Worm (Caenorhabditis elegans) whole organism, L1 larva: ENCODE measurements around the gene F38A1.15.

ENCODE experiments used
- F16B12.6 ChIP-seq: fragments of 150-350 bp; optimal IDR thresholded peaks from 2 replicates; lab custom pipeline; 2014; ENCODE audit warnings: missing biosample characterization, missing genetic modification characterization
- alr-1 ChIP-seq: fragments of 200-800 bp; sonication (Bioruptor generic); optimal IDR thresholded peaks from 2 replicates; lab custom pipeline; 2018; ENCODE audit warnings: borderline replicate concordance, mild to moderate bottlenecking, missing genetic modification characterization, missing compliant biosample characterization
- ama-1 ChIP-seq: fragments of 150-350 bp; optimal IDR thresholded peaks from 2 replicates; lab custom pipeline; 2014
- ceh-63 ChIP-seq: fragments of 200-800 bp; sonication (Bioruptor generic); optimal IDR thresholded peaks from 2 replicates; lab custom pipeline; 2018; ENCODE audit warnings: mild to moderate bottlenecking, missing genetic modification characterization, missing compliant biosample characterization
- ceh-8 ChIP-seq: fragments of 200-800 bp; sonication (Bioruptor generic); optimal IDR thresholded peaks from 2 replicates; lab custom pipeline; 2018; ENCODE audit warnings: mild to moderate bottlenecking, missing genetic modification characterization, moderate library complexity, missing compliant biosample characterization
- ceh-88 ChIP-seq: fragments of 200-800 bp; sonication (Bioruptor generic); IDR thresholded peaks from 2 replicates; pipeline ENCODE4 v1.3.6; 2022; ENCODE audit warnings: missing genetic modification characterization, missing compliant biosample characterization
- dsc-1 ChIP-seq: sonication (generic microtip); optimal IDR thresholded peaks from 2 replicates; lab custom pipeline; 2016; ENCODE audit warnings: mild to moderate bottlenecking, missing genetic modification characterization, missing compliant biosample characterization
- efl-1 ChIP-seq, 4 experiments: fragments of 150-350 bp; optimal IDR thresholded peaks in 3 of 4; peaks in 1 of 4; 1 replicate in 1 of 4; 2 replicates in 3 of 4; lab custom pipeline; 2014; ENCODE audit warnings: missing biosample characterization in 2 of 4, missing genetic modification characterization in 2 of 4, missing genetic modification reagents in 2 of 4
- egl-13 ChIP-seq: sonication (generic microtip); optimal IDR thresholded peaks from 2 replicates; lab custom pipeline; 2016; ENCODE audit warnings: missing genotype, missing genetic modification reagents, missing genetic modification characterization, missing compliant biosample characterization
- egl-27 ChIP-seq, 2 experiments: fragments of 150-350 bp in 1 of 2; sonication (generic microtip); optimal IDR thresholded peaks; 3 replicates each; lab custom pipeline; 2017 to 2018; ENCODE audit warnings: missing biosample characterization in 2 of 2, missing genetic modification characterization in 2 of 2, missing genetic modification reagents in 2 of 2
- elt-3 ChIP-seq, 6 experiments: fragments of 150-350 bp in 1 of 6; sonication (generic microtip); optimal IDR thresholded peaks; 2 replicates each; lab custom pipeline; 2017 to 2018; ENCODE audit warnings: missing biosample characterization in 6 of 6, missing genetic modification characterization in 6 of 6, inconsistent platforms in 1 of 6
- fkh-10 ChIP-seq: sonication (generic microtip); optimal IDR thresholded peaks from 2 replicates; lab custom pipeline; 2017; ENCODE audit warnings: missing biosample characterization, missing genetic modification reagents, missing genetic modification characterization
- fkh-4 ChIP-seq: sonication (generic microtip); optimal IDR thresholded peaks from 2 replicates; lab custom pipeline; 2016; ENCODE audit warnings: missing compliant biosample characterization, missing genetic modification characterization, borderline replicate concordance
- fkh-8 ChIP-seq: sonication (generic microtip); optimal IDR thresholded peaks from 2 replicates; lab custom pipeline; 2016; ENCODE audit warnings: mild to moderate bottlenecking, missing genetic modification characterization, missing compliant biosample characterization
- fos-1 ChIP-seq: fragments of 150-350 bp; optimal IDR thresholded peaks from 2 replicates; lab custom pipeline; 2014; ENCODE audit warnings: missing biosample characterization, missing genetic modification characterization
- hlh-4 ChIP-seq: sonication (generic microtip); optimal IDR thresholded peaks from 2 replicates; lab custom pipeline; 2016; ENCODE audit warnings: mild to moderate bottlenecking, missing genetic modification characterization, missing compliant biosample characterization
- jun-1 ChIP-seq: fragments of 150-350 bp; optimal IDR thresholded peaks from 2 replicates; lab custom pipeline; 2014; ENCODE audit warnings: missing biosample characterization, missing genetic modification reagents, missing genetic modification characterization
- lin-14 ChIP-seq: fragments of 200-800 bp; sonication (Bioruptor generic); optimal IDR thresholded peaks from 2 replicates; lab custom pipeline; 2018; ENCODE audit warnings: mild to moderate bottlenecking, missing genetic modification characterization, moderate library complexity, missing compliant biosample characterization
- lin-15B ChIP-seq: fragments of 150-350 bp; sonication (generic microtip); optimal IDR thresholded peaks from 3 replicates; lab custom pipeline; 2014; ENCODE audit warnings: missing biosample characterization, missing genetic modification characterization
- mdl-1 ChIP-seq, 2 experiments: fragments of 150-350 bp; optimal IDR thresholded peaks; 2 replicates each; lab custom pipeline; 2014 to 2017; ENCODE audit warnings: missing biosample characterization in 2 of 2, missing genetic modification characterization in 2 of 2, inconsistent platforms in 1 of 2
- nhr-12 ChIP-seq: sonication (generic microtip); optimal IDR thresholded peaks from 2 replicates; lab custom pipeline; 2017; ENCODE audit warnings: missing biosample characterization, missing genetic modification characterization
- nhr-47 ChIP-seq: sonication (generic microtip); optimal IDR thresholded peaks from 2 replicates; lab custom pipeline; 2016; ENCODE audit warnings: mild to moderate bottlenecking, missing genetic modification characterization, moderate library complexity, missing compliant biosample characterization
- nhr-71 ChIP-seq: sonication (generic microtip); optimal IDR thresholded peaks from 2 replicates; lab custom pipeline; 2016; ENCODE audit warnings: mild to moderate bottlenecking, missing genetic modification characterization, moderate library complexity, missing compliant biosample characterization
- nhr-76 ChIP-seq: sonication (generic microtip); optimal IDR thresholded peaks from 2 replicates; lab custom pipeline; 2017; ENCODE audit warnings: missing biosample characterization, missing genetic modification characterization
- nhr-90 ChIP-seq: sonication (generic microtip); optimal IDR thresholded peaks from 2 replicates; lab custom pipeline; 2016; ENCODE audit warnings: mild to moderate bottlenecking, missing genetic modification characterization, missing compliant biosample characterization; ENCODE audit not compliant: poor library complexity
- pqm-1 ChIP-seq: sonication (generic microtip); optimal IDR thresholded peaks from 3 replicates; lab custom pipeline; 2017; ENCODE audit warnings: missing biosample characterization, missing genetic modification characterization
- rnt-1 ChIP-seq: sonication (generic microtip); optimal IDR thresholded peaks from 2 replicates; lab custom pipeline; 2016; ENCODE audit warnings: mild to moderate bottlenecking, missing genetic modification characterization, moderate library complexity, missing compliant biosample characterization
- snpc-4 ChIP-seq: fragments of 150-350 bp; optimal IDR thresholded peaks from 2 replicates; lab custom pipeline; 2014; ENCODE audit warnings: missing biosample characterization, missing genetic modification characterization
- tlp-1 ChIP-seq: fragments of 150-350 bp; optimal IDR thresholded peaks from 2 replicates; lab custom pipeline; 2014; ENCODE audit warnings: missing biosample characterization, missing genetic modification characterization
- unc-30 ChIP-seq: sonication (generic microtip); optimal IDR thresholded peaks from 2 replicates; lab custom pipeline; 2017; ENCODE audit warnings: missing biosample characterization, missing genetic modification characterization
- zip-4 ChIP-seq: fragments of 200-800 bp; sonication (Bioruptor generic); optimal IDR thresholded peaks from 2 replicates; lab custom pipeline; 2018; ENCODE audit warnings: mild to moderate bottlenecking, missing genetic modification characterization, moderate library complexity, missing compliant biosample characterization
- ztf-11 ChIP-seq, 2 experiments: sonication (generic microtip); optimal IDR thresholded peaks; 2 replicates each; lab custom pipeline; 2016 to 2017; ENCODE audit warnings: missing genetic modification characterization in 2 of 2, missing biosample characterization in 1 of 2, missing compliant biosample characterization in 1 of 2

Gene F38A1.15

ce11 chrIV:1243295-1243694, at the start of gene F38A1.15:
F38A1.15 (minus strand) TSS chrIV:1243395.
- no peak for TF ChIP-seq ama-1 (lab: Kevin White, UChicago)
- no peak for TF ChIP-seq lin-15B (tag; lab: Kevin White, UChicago)
- no peak for TF ChIP-seq lin-14 (GFP tag; lab: Kevin White, UChicago)
- no peak for TF ChIP-seq tlp-1
- no peak for TF ChIP-seq mdl-1 (tag; optimal IDR thresholded peaks at IDR 0.05; lab: Kevin White, UChicago)
- TF ChIP-seq unc-30 (tag; lab: Kevin White, UChicago), result no peak
- no peak for TF ChIP-seq ceh-88 (GFP tag; lab: Robert Waterston, UW)
- TF ChIP-seq pqm-1, result no peak
- TF ChIP-seq nhr-12 (tag; lab: Kevin White, UChicago), result no peak

DNA sequence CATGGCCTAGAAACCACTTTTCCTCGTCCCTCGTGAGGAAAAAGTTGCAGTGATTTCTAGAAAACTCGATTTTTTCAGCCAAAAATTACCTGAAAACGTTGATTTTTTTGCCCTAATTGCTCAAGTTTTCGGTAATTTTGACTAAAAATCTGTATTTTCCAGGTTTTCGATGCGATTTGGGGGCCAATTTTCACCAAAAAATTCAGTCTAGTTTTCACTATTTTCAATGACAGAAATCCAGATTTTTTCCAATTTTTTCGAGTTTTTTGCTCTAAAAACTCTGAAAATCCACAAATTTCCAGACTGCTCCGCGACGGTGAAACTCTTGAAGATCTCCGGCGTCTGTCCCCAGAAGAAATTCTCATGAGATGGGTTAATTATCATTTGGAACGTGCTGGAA, 46.1 kb upstream of the F38A1.15 start, which contains the start of gene plst-1:
Gene plst-1, plus strand, starts transcription at position 301 of the 400 bp plus-strand sequence.
- no peak for TF ChIP-seq egl-27 (tag; optimal IDR thresholded peaks at IDR 0.05; lab: Kevin White, UChicago)
- TF ChIP-seq dsc-1 (tag; lab: Kevin White, UChicago), result no peak
- TF ChIP-seq ceh-63, result no peak

DNA sequence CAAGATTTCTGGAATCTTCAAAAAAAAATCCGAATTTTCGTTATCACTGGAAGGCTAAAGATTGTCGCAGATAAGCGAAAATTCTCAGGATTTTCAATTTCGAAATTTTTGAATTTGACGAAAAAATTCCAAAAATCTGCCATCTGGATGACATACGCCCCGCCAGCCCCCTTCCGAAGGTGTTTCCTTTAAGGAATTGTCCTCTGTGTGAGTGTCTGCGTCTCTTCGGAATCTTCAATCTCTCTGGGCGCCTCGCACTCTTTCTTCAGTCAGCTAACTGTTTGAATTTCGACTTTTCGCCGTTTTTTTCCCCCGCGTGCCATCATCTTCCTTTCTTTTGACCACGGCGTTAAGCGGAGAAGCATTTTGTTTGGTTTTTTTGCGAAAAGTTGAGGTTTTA, 43.4 kb upstream of the F38A1.15 start:
- TF ChIP-seq fkh-4 (tag; lab: Kevin White, UChicago), result no peak
- no peak for TF ChIP-seq rnt-1 (tag; lab: Kevin White, UChicago)
- no peak for TF ChIP-seq nhr-76
- TF ChIP-seq nhr-90 (tag; lab: Kevin White, UChicago), result no peak
- no peak for TF ChIP-seq ceh-8 (GFP tag; lab: Kevin White, UChicago)
- no peak for TF ChIP-seq nhr-71
- TF ChIP-seq elt-3 (tag; optimal IDR thresholded peaks at IDR 0.05; lab: Kevin White, UChicago), result no peak
- no peak for TF ChIP-seq hlh-4 (tag; lab: Kevin White, UChicago)

- TF ChIP-seq jun-1 (tag; lab: Kevin White, UChicago) (no peak), alr-1 (tag; lab: Kevin White, UChicago) (no peak), fos-1 (tag; lab: Kevin White, UChicago) (peak; percentile 12), zip-4 (GFP tag; lab: Kevin White, UChicago) (no peak)
Observed at ce11 chrIV:1284877-1285276, 41.7 kb upstream of the F38A1.15 start.

DNA sequence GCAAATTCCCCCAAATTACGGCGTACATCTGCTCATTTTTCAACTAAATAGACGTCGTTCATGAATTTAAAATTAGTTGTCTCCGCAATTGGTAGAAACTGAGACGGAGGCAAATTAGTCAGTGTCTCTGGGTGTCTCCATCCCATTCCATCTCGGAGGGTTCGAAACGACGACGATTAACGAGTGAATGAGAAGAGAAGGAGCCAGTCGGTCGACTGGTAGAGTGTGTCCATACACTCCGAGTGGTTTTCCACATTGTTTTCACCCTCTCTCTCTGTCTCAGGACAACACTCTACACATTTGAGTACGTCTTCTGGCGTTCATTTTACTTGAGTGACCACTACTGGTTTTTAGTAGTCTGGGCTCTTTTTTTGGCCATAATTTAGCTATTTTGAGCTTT, 35.8 kb upstream of the F38A1.15 start:
- TF ChIP-seq nhr-47 (tag; lab: Kevin White, UChicago), result no peak
- no peak for TF ChIP-seq jun-1 (tag; lab: Kevin White, UChicago)
- no peak for TF ChIP-seq fkh-8 (tag; lab: Kevin White, UChicago)
- TF ChIP-seq nhr-12 (tag; lab: Kevin White, UChicago), result no peak
- TF ChIP-seq fkh-10 (GFP tag; lab: Kevin White, UChicago), result no peak
- TF ChIP-seq zip-4 (GFP tag; lab: Kevin White, UChicago), result no peak
- no peak for TF ChIP-seq elt-3 (tag; optimal IDR thresholded peaks at IDR 0.05; lab: Kevin White, UChicago)
- TF ChIP-seq snpc-4 (tag; lab: Kevin White, UChicago), result no peak
- no peak for TF ChIP-seq ztf-11 (tag; optimal IDR thresholded peaks at IDR 0.05; lab: Kevin White, UChicago)
- TF ChIP-seq ceh-63, result no peak
- no peak for TF ChIP-seq alr-1 (tag; lab: Kevin White, UChicago)
- no peak for TF ChIP-seq egl-13
- TF ChIP-seq efl-1 (optimal IDR thresholded peaks at IDR 0.05; lab: Kevin White, UChicago), result no peak
- TF ChIP-seq efl-1 (GFP tag; optimal IDR thresholded peaks at IDR 0.05 in 1 of 2; lab: Kevin White, UChicago), result no peak
- no peak for TF ChIP-seq F16B12.6 (tag; lab: Kevin White, UChicago)
- TF ChIP-seq, all 84 proteins: peak for 0
